Fruit fly (Drosophila melanogaster) whole organism, embryonic: ENCODE measurements around the gene CG43208.
A peak's percentile ranks its signal among the peaks of the same experiment; 100 is the strongest.

Experiments
- Ada2b ChIP-seq: fragments of 200-800 bp; sonication (Bioruptor generic); IDR thresholded peaks from 2 replicates; pipeline ENCODE4 v1.3.6; 2022; ENCODE audit warnings: missing biosample characterization, missing genetic modification characterization
- CG10979 ChIP-seq: fragments of 200-800 bp; sonication (Bioruptor generic); optimal IDR thresholded peaks from 2 replicates; lab custom pipeline; 2018; ENCODE audit warnings: missing biosample characterization, mild to moderate bottlenecking, missing genetic modification characterization, moderate library complexity
- CG11695 ChIP-seq: fragments of 200-800 bp; sonication (Bioruptor generic); IDR thresholded peaks from 3 replicates; pipeline ENCODE4 v1.3.6; 2022; ENCODE audit warnings: missing biosample characterization, missing genetic modification characterization
- CG12659 ChIP-seq: fragments of 200-800 bp; sonication (Bioruptor generic); optimal IDR thresholded peaks from 3 replicates; lab custom pipeline; 2017; ENCODE audit warnings: mild to moderate bottlenecking, missing biosample characterization, missing genetic modification reagents, missing genetic modification characterization
- CG12769 ChIP-seq: fragments of 200-800 bp; sonication (Bioruptor generic); optimal IDR thresholded peaks from 2 replicates; lab custom pipeline; 2019; ENCODE audit warnings: missing biosample characterization, mild to moderate bottlenecking, missing genetic modification characterization, moderate library complexity
- CG13775 ChIP-seq: fragments of 200-800 bp; sonication (Bioruptor generic); optimal IDR thresholded peaks from 3 replicates; lab custom pipeline; 2017; ENCODE audit warnings: missing biosample characterization, mild to moderate bottlenecking, missing genetic modification characterization
- CG15011 ChIP-seq: fragments of 200-800 bp; sonication (Bioruptor generic); optimal IDR thresholded peaks from 3 replicates; lab custom pipeline; 2018; ENCODE audit warnings: missing biosample characterization, mild to moderate bottlenecking, missing genetic modification characterization
- CG16779 ChIP-seq: fragments of 200-800 bp; sonication (Bioruptor generic); IDR thresholded peaks from 2 replicates; pipeline ENCODE4 v1.3.6; 2022; ENCODE audit warnings: missing biosample characterization, missing genetic modification characterization
- CG18476 ChIP-seq: fragments of 200-800 bp; sonication (Bioruptor generic); optimal IDR thresholded peaks from 2 replicates; lab custom pipeline; 2016; ENCODE audit warnings: missing biosample characterization, mild to moderate bottlenecking, missing genetic modification characterization
- CG2129 ChIP-seq: fragments of 200-800 bp; sonication (Bioruptor generic); IDR thresholded peaks from 2 replicates; pipeline ENCODE4 v1.3.6; 2022; ENCODE audit warnings: missing biosample characterization, missing genetic modification characterization; ENCODE audit not compliant: partially characterized antibody
- CG2712 ChIP-seq: fragments of 200-800 bp; optimal IDR thresholded peaks from 3 replicates; lab custom pipeline; 2019; ENCODE audit warnings: missing biosample characterization, mild to moderate bottlenecking, missing genetic modification characterization, moderate library complexity
- CG30403 ChIP-seq: fragments of 200-800 bp; sonication (Bioruptor generic); optimal IDR thresholded peaks from 3 replicates; lab custom pipeline; 2016; ENCODE audit warnings: missing biosample characterization, missing genetic modification characterization
- CG30431 ChIP-seq: fragments of 200-800 bp; sonication (Bioruptor generic); optimal IDR thresholded peaks from 2 replicates; lab custom pipeline; 2017; ENCODE audit warnings: missing biosample characterization, missing genetic modification characterization
- CG31365 ChIP-seq: fragments of 200-800 bp; sonication (Bioruptor generic); optimal IDR thresholded peaks from 2 replicates; lab custom pipeline; 2018; ENCODE audit warnings: missing biosample characterization, mild to moderate bottlenecking, missing genetic modification characterization
- CG3995 ChIP-seq: fragments of 200-800 bp; sonication (Bioruptor generic); optimal IDR thresholded peaks from 3 replicates; lab custom pipeline; 2016; ENCODE audit warnings: missing biosample characterization, missing genetic modification characterization
- CG42726 ChIP-seq: fragments of 200-800 bp; sonication (Bioruptor generic); IDR thresholded peaks from 2 replicates; pipeline ENCODE4 v1.3.6; 2022; ENCODE audit warnings: missing biosample characterization, missing genetic modification characterization; ENCODE audit not compliant: partially characterized antibody
- CG4282 ChIP-seq: fragments of 200-800 bp; sonication (Bioruptor generic); optimal IDR thresholded peaks from 2 replicates; lab custom pipeline; 2016; ENCODE audit warnings: missing biosample characterization, missing genetic modification characterization
- CG4424 ChIP-seq: fragments of 200-800 bp; sonication (Bioruptor generic); optimal IDR thresholded peaks from 3 replicates; lab custom pipeline; 2016; ENCODE audit warnings: missing biosample characterization, missing genetic modification characterization
- CG6654 ChIP-seq: fragments of 200-800 bp; sonication (Bioruptor generic); optimal IDR thresholded peaks from 2 replicates; lab custom pipeline; 2017; ENCODE audit warnings: missing biosample characterization, mild to moderate bottlenecking, missing genetic modification characterization
- CG7372 ChIP-seq: fragments of 200-800 bp; sonication (Bioruptor generic); IDR thresholded peaks from 2 replicates; pipeline ENCODE4 v1.3.6; 2022; ENCODE audit warnings: missing biosample characterization, missing genetic modification characterization
- Dad ChIP-seq: fragments of 200-800 bp; sonication (Bioruptor generic); optimal IDR thresholded peaks from 3 replicates; lab custom pipeline; 2016; ENCODE audit warnings: missing biosample characterization, missing genetic modification characterization
- Dek ChIP-seq: fragments of 200-800 bp; sonication (Bioruptor generic); optimal IDR thresholded peaks from 3 replicates; lab custom pipeline; 2019; ENCODE audit warnings: missing biosample characterization, mild to moderate bottlenecking, missing genetic modification characterization, moderate library complexity
- Drgx ChIP-seq: fragments of 200-800 bp; sonication (Bioruptor generic); IDR thresholded peaks from 2 replicates; pipeline ENCODE4 v1.3.6; 2022; ENCODE audit warnings: missing biosample characterization, missing genetic modification characterization
- E2f1 ChIP-seq: fragments of 200-800 bp; sonication (Bioruptor generic); IDR thresholded peaks from 2 replicates; pipeline ENCODE4 v1.3.6; 2022; ENCODE audit warnings: missing biosample characterization, missing genetic modification characterization
- ERR ChIP-seq: fragments of 200-800 bp; sonication (Bioruptor generic); optimal IDR thresholded peaks from 2 replicates; lab custom pipeline; 2016; ENCODE audit warnings: missing biosample characterization, missing genetic modification characterization
- Elba2 ChIP-seq: fragments of 200-800 bp; sonication (Bioruptor generic); optimal IDR thresholded peaks from 3 replicates; lab custom pipeline; 2016; ENCODE audit warnings: missing biosample characterization, missing genetic modification characterization
- Fer1 ChIP-seq: fragments of 200-800 bp; sonication (Bioruptor generic); optimal IDR thresholded peaks from 2 replicates; lab custom pipeline; 2017; ENCODE audit warnings: missing biosample characterization, mild to moderate bottlenecking, missing genetic modification characterization
- H15 ChIP-seq: fragments of 200-800 bp; sonication (Bioruptor generic); IDR thresholded peaks from 3 replicates; pipeline ENCODE4 v1.3.6; 2022; ENCODE audit warnings: missing biosample characterization, missing genetic modification characterization
- Nf-YB ChIP-seq: fragments of 200-800 bp; sonication (Bioruptor generic); optimal IDR thresholded peaks from 3 replicates; lab custom pipeline; 2019; ENCODE audit warnings: missing biosample characterization, mild to moderate bottlenecking, missing genetic modification characterization, moderate library complexity
- Scr ChIP-seq: fragments of 200-800 bp; sonication (Bioruptor generic); IDR thresholded peaks from 2 replicates; pipeline ENCODE4 v1.3.6; 2022; ENCODE audit warnings: missing biosample characterization, missing genetic modification characterization; ENCODE audit not compliant: partially characterized antibody
- Tbp ChIP-seq: fragments of >200 bp; optimal IDR thresholded peaks from 2 replicates; lab custom pipeline; 2018; ENCODE audit warnings: missing biosample characterization, missing genetic modification characterization
- ara ChIP-seq: fragments of 200-800 bp; sonication (Bioruptor generic); IDR thresholded peaks from 2 replicates; pipeline ENCODE4 v1.3.6; 2022; ENCODE audit warnings: missing biosample characterization, missing genetic modification characterization
- danr ChIP-seq: fragments of 200-800 bp; sonication (Bioruptor generic); IDR thresholded peaks from 2 replicates; pipeline ENCODE4 v1.3.6; 2022; ENCODE audit warnings: missing biosample characterization, missing genetic modification characterization
- emc ChIP-seq: fragments of 200-800 bp; sonication (Bioruptor generic); optimal IDR thresholded peaks from 2 replicates; lab custom pipeline; 2016; ENCODE audit warnings: missing biosample characterization, missing genetic modification characterization
- exex ChIP-seq: fragments of 200-800 bp; sonication (Bioruptor generic); optimal IDR thresholded peaks from 4 replicates; lab custom pipeline; 2018; ENCODE audit warnings: missing biosample characterization, mild to moderate bottlenecking, missing genetic modification characterization, moderate library complexity
- fru ChIP-seq: fragments of >200 bp; optimal IDR thresholded peaks from 2 replicates; lab custom pipeline; 2017
- gcm ChIP-seq: fragments of 200-800 bp; sonication (Bioruptor generic); optimal IDR thresholded peaks from 2 replicates; lab custom pipeline; 2019; ENCODE audit warnings: missing biosample characterization, mild to moderate bottlenecking, missing genetic modification characterization, moderate library complexity
- grn ChIP-seq: fragments of 200-800 bp; sonication (Bioruptor generic); optimal IDR thresholded peaks from 3 replicates; lab custom pipeline; 2017; ENCODE audit warnings: missing biosample characterization, missing genetic modification characterization
- ham ChIP-seq: fragments of 200-800 bp; sonication (Bioruptor generic); IDR thresholded peaks from 2 replicates; pipeline ENCODE4 v1.3.6; 2022; ENCODE audit warnings: missing biosample characterization, missing genetic modification characterization
- jigr1 ChIP-seq: fragments of 200-800 bp; sonication (Bioruptor generic); IDR thresholded peaks from 3 replicates; pipeline ENCODE4 v1.3.6; 2022; ENCODE audit warnings: missing biosample characterization, missing genetic modification characterization
- klu ChIP-seq: fragments of 200-800 bp; sonication (Bioruptor generic); IDR thresholded peaks from 2 replicates; pipeline ENCODE4 v1.3.6; 2022; ENCODE audit warnings: missing biosample characterization, missing genetic modification characterization
- nau ChIP-seq: fragments of 200-800 bp; sonication (Bioruptor generic); optimal IDR thresholded peaks from 3 replicates; lab custom pipeline; 2017; ENCODE audit warnings: missing biosample characterization, mild to moderate bottlenecking, missing genetic modification characterization, missing genetic modification reagents
- nmo ChIP-seq: fragments of 200-800 bp; sonication (Bioruptor generic); optimal IDR thresholded peaks from 2 replicates; lab custom pipeline; 2018; ENCODE audit warnings: missing biosample characterization, mild to moderate bottlenecking, missing genetic modification characterization, moderate library complexity
- pfk ChIP-seq: fragments of 200-800 bp; sonication (Bioruptor generic); optimal IDR thresholded peaks from 2 replicates; lab custom pipeline; 2018; ENCODE audit warnings: missing biosample characterization, mild to moderate bottlenecking, missing genetic modification characterization, moderate library complexity
- psq ChIP-seq: fragments of 200-800 bp; sonication (Bioruptor generic); optimal IDR thresholded peaks from 2 replicates; lab custom pipeline; 2017; ENCODE audit warnings: missing biosample characterization, missing genetic modification characterization
- scrt ChIP-seq: fragments of 200-800 bp; sonication (Bioruptor generic); optimal IDR thresholded peaks from 2 replicates; lab custom pipeline; 2018; ENCODE audit warnings: missing biosample characterization, mild to moderate bottlenecking, missing genetic modification characterization, moderate library complexity
- slou ChIP-seq: fragments of 200-800 bp; sonication (Bioruptor generic); optimal IDR thresholded peaks from 3 replicates; lab custom pipeline; 2016; ENCODE audit warnings: missing biosample characterization, missing genetic modification characterization
- sqz ChIP-seq: fragments of 200-800 bp; sonication (Bioruptor generic); optimal IDR thresholded peaks from 3 replicates; lab custom pipeline; 2018; ENCODE audit warnings: missing biosample characterization, mild to moderate bottlenecking, missing genetic modification characterization
- twi ChIP-seq: fragments of 200-800 bp; optimal IDR thresholded peaks from 2 replicates; lab custom pipeline; 2019; ENCODE audit warnings: missing biosample characterization, mild to moderate bottlenecking, missing genetic modification characterization, moderate library complexity
- wdn ChIP-seq: fragments of 200-800 bp; sonication (Bioruptor generic); IDR thresholded peaks from 2 replicates; pipeline ENCODE4 v1.3.6; 2022; ENCODE audit warnings: missing biosample characterization, missing genetic modification characterization
- wek ChIP-seq: fragments of 200-800 bp; sonication (Bioruptor generic); optimal IDR thresholded peaks from 3 replicates; lab custom pipeline; 2018; ENCODE audit warnings: missing biosample characterization, mild to moderate bottlenecking, missing genetic modification characterization, moderate library complexity
- wor ChIP-seq: fragments of 200-800 bp; sonication (Bioruptor generic); IDR thresholded peaks from 2 replicates; pipeline ENCODE4 v1.3.6; 2022; ENCODE audit warnings: missing biosample characterization, missing genetic modification characterization

The CG43208 gene

DNA sequence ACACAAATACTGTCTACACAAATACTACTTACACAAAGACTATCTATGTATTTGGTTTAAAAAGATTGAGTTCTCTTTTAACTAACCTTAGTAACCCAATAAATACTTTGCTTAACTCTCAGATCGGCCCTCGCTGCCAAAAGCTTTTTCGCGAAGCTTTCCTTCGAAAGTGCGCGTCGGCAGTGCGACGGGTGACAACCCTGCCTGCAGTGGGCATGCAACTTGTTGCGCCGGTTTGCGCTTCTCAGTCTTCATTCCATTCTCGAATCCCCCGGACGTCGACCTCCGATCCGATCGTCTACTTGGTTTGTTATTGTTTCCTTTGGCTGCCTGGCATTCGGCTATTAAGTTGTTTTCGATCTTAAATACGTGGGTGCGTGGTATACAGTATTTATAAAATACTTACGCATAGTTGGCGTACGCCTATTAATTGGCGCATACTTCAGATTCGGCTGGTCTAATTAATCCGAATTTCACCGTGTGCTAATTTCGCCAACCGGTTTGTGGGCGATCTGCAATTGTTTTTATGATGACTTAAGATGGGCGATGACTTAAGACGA is 43.0 kb upstream of the CG43208 start, which contains the start of gene CG11686 (continued):
- TF ChIP-seq emc (GFP tag; lab: Kevin White, UChicago): no peak
- TF ChIP-seq CG7372 (GFP tag; lab: Robert Waterston, UW): no peak
- TF ChIP-seq danr (GFP tag; lab: Robert Waterston, UW): no peak
- TF ChIP-seq E2f1 (GFP tag; lab: Robert Waterston, UW): peak; percentile 29; the same call in 1 of the 2 replicates
- TF ChIP-seq Fer1 (GFP tag; lab: Kevin White, UChicago): no peak
- 0 out of 2 replicates have a peak, but pooled peaks have one; percentile 48 for TF ChIP-seq CG42726 (GFP tag; lab: Robert Waterston, UW)
- TF ChIP-seq nau (GFP tag; lab: Kevin White, UChicago): no peak
- TF ChIP-seq Ada2b (GFP tag; lab: Robert Waterston, UW): no peak
- no peak for TF ChIP-seq wor
- no peak for TF ChIP-seq sqz (GFP tag; lab: Kevin White, UChicago)
- TF ChIP-seq gcm (GFP tag; lab: Kevin White, UChicago): no peak
- TF ChIP-seq CG4424 (GFP tag; lab: Kevin White, UChicago): no peak
- no peak for TF ChIP-seq CG13775 (GFP tag; lab: Kevin White, UChicago)
- TF ChIP-seq ham (GFP tag; lab: Robert Waterston, UW): no peak
- no peak for TF ChIP-seq psq (GFP tag; lab: Kevin White, UChicago)
- no peak for TF ChIP-seq CG4282 (GFP tag; lab: Kevin White, UChicago)
- TF ChIP-seq CG2129 (GFP tag; lab: Robert Waterston, UW): no peak
- no peak for TF ChIP-seq exex (tag; lab: Kevin White, UChicago)
- TF ChIP-seq CG12769: peak; percentile 4
- no peak for TF ChIP-seq CG30431 (GFP tag; lab: Kevin White, UChicago)
- no peak for TF ChIP-seq grn
- TF ChIP-seq Dek (tag; lab: Kevin White, UChicago): no peak
- TF ChIP-seq ERR (GFP tag; lab: Kevin White, UChicago): no peak
- TF ChIP-seq Nf-YB (GFP tag; lab: Kevin White, UChicago): no peak
- no peak for TF ChIP-seq pfk (GFP tag; lab: Kevin White, UChicago)
- no peak for TF ChIP-seq CG31365
- no peak for TF ChIP-seq slou (GFP tag; lab: Kevin White, UChicago)
- no peak for TF ChIP-seq klu (GFP tag; lab: Robert Waterston, UW)
- no peak for TF ChIP-seq H15 (GFP tag; lab: Robert Waterston, UW)
- no peak for TF ChIP-seq CG2712 (tag; lab: Kevin White, UChicago)
- no peak for TF ChIP-seq CG11695
- TF ChIP-seq Elba2 (GFP tag; lab: Kevin White, UChicago): no peak
- no peak for TF ChIP-seq jigr1 (GFP tag; lab: Robert Waterston, UW)
- TF ChIP-seq Dad (GFP tag; lab: Kevin White, UChicago): peak; percentile 4
- TF ChIP-seq wdn (GFP tag; lab: Robert Waterston, UW): no peak
- no peak for TF ChIP-seq Scr (GFP tag; lab: Robert Waterston, UW)
- no peak for TF ChIP-seq CG3995 (GFP tag; lab: Kevin White, UChicago)
- peak; percentile 97 for TF ChIP-seq scrt
- no peak for TF ChIP-seq twi (tag; lab: Kevin White, UChicago)
- no peak for TF ChIP-seq CG6654 (GFP tag; lab: Kevin White, UChicago)
- no peak for TF ChIP-seq CG15011 (GFP tag; lab: Kevin White, UChicago)
- TF ChIP-seq nmo (GFP tag; lab: Kevin White, UChicago): no peak
- peak; percentile 24 for TF ChIP-seq CG10979 (tag; lab: Kevin White, UChicago)
- TF ChIP-seq Tbp (GFP tag; lab: Kevin White, UChicago): no peak
- TF ChIP-seq CG30403 (GFP tag; lab: Kevin White, UChicago): no peak
- TF ChIP-seq wek (GFP tag; lab: Kevin White, UChicago): peak; percentile 23
- no peak for TF ChIP-seq fru (lab: Kevin White, UChicago)
- TF ChIP-seq CG16779: no peak
- peak; percentile 98 for TF ChIP-seq CG18476
- TF ChIP-seq Drgx (GFP tag; lab: Robert Waterston, UW): 0 out of 2 replicates have a peak, but pooled peaks have one; percentile 20
- no peak for TF ChIP-seq ara (GFP tag; lab: Robert Waterston, UW)
- peak; percentile 13 for TF ChIP-seq CG12659 (GFP tag; lab: Kevin White, UChicago)
